Fruit fly (Drosophila melanogaster): ENCODE measurements around the gene slo.

Gene slo

dm6 chr3R:24654770-24655322 lies 7.4 kb upstream of the slo start, which contains the start of the genes CG31125 and CG6695 (continued):
- TF ChIP-seq esg (GFP tag; conservative IDR thresholded peaks at IDR 0.05) (peak; percentile 33; the same call in 1 of the 2 replicates), chinmo (GFP tag; IDR thresholded peaks at IDR 0.05; ENCODE audit: partially characterized antibody) (peak; percentile 77; the same call in 1 of the 4 replicates), dpn (GFP tag; optimal IDR thresholded peaks at IDR 0.05) (peak; percentile 65 to 67), CG6854 (GFP tag; optimal IDR thresholded peaks at IDR 0.05) (no peak), trh (GFP tag; optimal IDR thresholded peaks at IDR 0.05) (no peak), Dref (GFP tag; IDR thresholded peaks at IDR 0.05) (peak; percentile 90), CG6175 (GFP tag; IDR thresholded peaks at IDR 0.05) (no peak), nom (GFP tag; optimal IDR thresholded peaks at IDR 0.05) (no peak), dmrt11E (tag; optimal IDR thresholded peaks at IDR 0.05) (peak; percentile 56), CG8765 (GFP tag; IDR thresholded peaks at IDR 0.05) (no peak), CG11247 (GFP tag; IDR thresholded peaks at IDR 0.05) (0 out of 2 replicates have a peak, but pooled peaks have one; percentile 23), CG17361 (GFP tag; IDR thresholded peaks at IDR 0.05) (no peak; the same call in 1 of the 3 replicates), cas (GFP tag; IDR thresholded peaks at IDR 0.05) (no peak), fd3F (GFP tag; optimal IDR thresholded peaks at IDR 0.05) (no peak), CoRest (tag; optimal IDR thresholded peaks at IDR 0.05) (peak; percentile 77), B-H2 (GFP tag; optimal IDR thresholded peaks at IDR 0.05) (peak; percentile 63), ssp (GFP tag; IDR thresholded peaks at IDR 0.05) (peak; percentile 53), CG9932 (GFP tag; IDR thresholded peaks at IDR 0.05) (peak; percentile 73), gsb-n (tag; optimal IDR thresholded peaks at IDR 0.05) (no peak), NC2β (GFP tag; optimal IDR thresholded peaks at IDR 0.05) (peak; percentile 56), pnt (GFP tag; optimal IDR thresholded peaks at IDR 0.05) (peak; percentile 55), CG2202 (tag; optimal IDR thresholded peaks at IDR 0.05) (no peak), Ets65A (GFP tag) (peak; percentile 96), Ravus (GFP tag; IDR thresholded peaks at IDR 0.05) (no peak), sna (GFP tag; IDR thresholded peaks at IDR 0.05; ENCODE audit: partially characterized antibody) (peak; percentile 70), Fer2 (tag; optimal IDR thresholded peaks at IDR 0.05) (peak; percentile 2), Camta (GFP tag; optimal IDR thresholded peaks at IDR 0.05) (peak; percentile 62), tgo (GFP tag; IDR thresholded peaks at IDR 0.05) (no peak; the same call in 2 of the 3 replicates), hkb (optimal IDR thresholded peaks at IDR 0.05) (peak; percentile 71), hkb (GFP tag; IDR thresholded peaks at IDR 0.05) (no peak), Atf6 (GFP tag; IDR thresholded peaks at IDR 0.05) (peak; percentile 40; the same call in 1 of the 2 replicates), CG14014 (GFP tag; IDR thresholded peaks at IDR 0.05) (no peak), gcm (GFP tag; optimal IDR thresholded peaks at IDR 0.05) (no peak), CG11456 (GFP tag; IDR thresholded peaks at IDR 0.05) (peak; percentile 63; the same call in 1 of the 3 replicates), CG10267 (tag; optimal IDR thresholded peaks at IDR 0.05) (peak; percentile 54), kah (GFP tag; optimal IDR thresholded peaks at IDR 0.05) (no peak), nerfin-1 (tag; optimal IDR thresholded peaks at IDR 0.05) (peak; percentile 28), CG1602 (GFP tag; optimal IDR thresholded peaks at IDR 0.05) (peak; percentile 41), D (optimal IDR thresholded peaks at IDR 0.05) (no peak), D (GFP tag; optimal IDR thresholded peaks at IDR 0.05) (no peak), CG8290 (GFP tag; optimal IDR thresholded peaks at IDR 0.05) (no peak), CG8290 (tag; optimal IDR thresholded peaks at IDR 0.05) (no peak), Myb (GFP tag; optimal IDR thresholded peaks at IDR 0.05) (peak; percentile 96), CG4404 (GFP tag; IDR thresholded peaks at IDR 0.05) (peak; percentile 34; the same call in 1 of the 2 replicates), BEAF-32 (GFP tag; optimal IDR thresholded peaks at IDR 0.05) (peak; percentile 94), shn (GFP tag; optimal IDR thresholded peaks at IDR 0.05) (peak; percentile 74), Side (GFP tag; optimal IDR thresholded peaks at IDR 0.05) (peak; percentile 61), sr (GFP tag; IDR thresholded peaks at IDR 0.05) (no peak), emc (GFP tag; optimal IDR thresholded peaks at IDR 0.05) (no peak), CG9437 (GFP tag; optimal IDR thresholded peaks at IDR 0.05) (peak; percentile 60), CG6813 (GFP tag; optimal IDR thresholded peaks at IDR 0.05) (no peak), CG3838 (GFP tag; optimal IDR thresholded peaks at IDR 0.05) (no peak)
